Fruit fly (Drosophila melanogaster) whole organism, prepupa: ENCODE data around the gene CG34426.

Experiments
- Blimp-1 ChIP-seq: fragments of 200-800 bp; sonication (Bioruptor generic); optimal IDR thresholded peaks from 3 replicates; lab custom pipeline; 2017; ENCODE audit warnings: missing biosample characterization, missing genetic modification characterization, mild to moderate bottlenecking, moderate library complexity, missing genetic modification reagents
- CG10669 ChIP-seq: fragments of 200-800 bp; sonication (Bioruptor generic); optimal IDR thresholded peaks from 3 replicates; lab custom pipeline; 2018; ENCODE audit warnings: missing biosample characterization, mild to moderate bottlenecking, missing genetic modification characterization, moderate library complexity
- CG11294 ChIP-seq: fragments of 200-800 bp; sonication (Bioruptor generic); IDR thresholded peaks from 2 replicates; pipeline ENCODE4 v1.3.6; 2022; ENCODE audit warnings: missing biosample characterization, missing genetic modification characterization
- CG11762 ChIP-seq: fragments of 200-800 bp; sonication (Bioruptor generic); optimal IDR thresholded peaks from 3 replicates; lab custom pipeline; 2016; ENCODE audit warnings: missing biosample characterization, missing genetic modification characterization; ENCODE audit not compliant: insufficient read depth
- CG15336 ChIP-seq: fragments of 200-800 bp; sonication (Bioruptor generic); IDR thresholded peaks from 2 replicates; pipeline ENCODE4 v1.3.6; 2022; ENCODE audit warnings: missing biosample characterization, missing genetic modification characterization
- CG1621 ChIP-seq: fragments of 200-800 bp; sonication (Bioruptor generic); optimal IDR thresholded peaks from 3 replicates; lab custom pipeline; 2018; ENCODE audit warnings: missing biosample characterization, mild to moderate bottlenecking, missing genetic modification characterization
- CG3032 ChIP-seq: fragments of 200-800 bp; optimal IDR thresholded peaks from 2 replicates; lab custom pipeline; 2019; ENCODE audit warnings: missing biosample characterization, mild to moderate bottlenecking, missing genetic modification characterization, moderate library complexity
- CG32006 ChIP-seq: fragments of 200-800 bp; sonication (Bioruptor generic); optimal IDR thresholded peaks from 3 replicates; lab custom pipeline; 2017; ENCODE audit warnings: missing biosample characterization, mild to moderate bottlenecking, missing genetic modification characterization
- CG34406 ChIP-seq: fragments of 200-800 bp; sonication (Bioruptor generic); optimal IDR thresholded peaks from 3 replicates; lab custom pipeline; 2016; ENCODE audit warnings: missing biosample characterization, missing genetic modification characterization
- CG4318 ChIP-seq: fragments of 200-800 bp; sonication (Bioruptor generic); optimal IDR thresholded peaks from 3 replicates; lab custom pipeline; 2017; ENCODE audit warnings: missing biosample characterization, mild to moderate bottlenecking, missing genetic modification characterization
- CG6163 ChIP-seq: fragments of 200-800 bp; sonication (Bioruptor generic); IDR thresholded peaks from 3 replicates; pipeline ENCODE4 v1.3.6; 2022; ENCODE audit warnings: missing biosample characterization, missing genetic modification characterization
- CG6276 ChIP-seq: fragments of 200-800 bp; sonication (Bioruptor generic); optimal IDR thresholded peaks from 2 replicates; lab custom pipeline; 2017; ENCODE audit warnings: missing biosample characterization, mild to moderate bottlenecking, missing genetic modification characterization
- CG6792 ChIP-seq: fragments of 200-800 bp; sonication (Bioruptor generic); optimal IDR thresholded peaks from 3 replicates; lab custom pipeline; 2016; ENCODE audit warnings: missing biosample characterization, missing genetic modification characterization
- CG6808 ChIP-seq: fragments of 200-800 bp; sonication (Bioruptor generic); optimal IDR thresholded peaks from 3 replicates; lab custom pipeline; 2017; ENCODE audit warnings: missing biosample characterization, missing genetic modification characterization, mild to moderate bottlenecking, moderate library complexity, missing genetic modification reagents
- CG6854 ChIP-seq: fragments of 200-800 bp; sonication (Bioruptor generic); optimal IDR thresholded peaks from 2 replicates; lab custom pipeline; 2017; ENCODE audit warnings: missing biosample characterization, mild to moderate bottlenecking, missing genetic modification characterization
- CG7368 ChIP-seq: fragments of 200-800 bp; sonication (Bioruptor generic); optimal IDR thresholded peaks from 3 replicates; lab custom pipeline; 2016; ENCODE audit warnings: missing biosample characterization, missing genetic modification characterization
- CG8632 ChIP-seq: fragments of 200-800 bp; sonication (Bioruptor generic); optimal IDR thresholded peaks from 3 replicates; lab custom pipeline; 2016; ENCODE audit warnings: missing biosample characterization, missing genetic modification characterization
- CG9139 ChIP-seq: fragments of 200-800 bp; sonication (Bioruptor generic); optimal IDR thresholded peaks from 3 replicates; lab custom pipeline; 2017; ENCODE audit warnings: missing biosample characterization, mild to moderate bottlenecking, missing genetic modification characterization
- Eip75B ChIP-seq: fragments of 200-800 bp; sonication (Bioruptor generic); optimal IDR thresholded peaks from 3 replicates; lab custom pipeline; 2016; ENCODE audit warnings: missing biosample characterization, missing genetic modification characterization
- Eip78C ChIP-seq: fragments of 200-800 bp; sonication (Bioruptor generic); peaks from one replicate; lab custom pipeline; 2016; ENCODE audit warnings: missing biosample characterization, missing genetic modification characterization
- Eip93F ChIP-seq: fragments of 200-800 bp; sonication (Bioruptor generic); optimal IDR thresholded peaks from 2 replicates; lab custom pipeline; 2016; ENCODE audit warnings: missing biosample characterization, mild to moderate bottlenecking, missing genetic modification characterization
- Ets96B ChIP-seq: fragments of 200-800 bp; optimal IDR thresholded peaks from 2 replicates; lab custom pipeline; 2019; ENCODE audit warnings: missing biosample characterization, mild to moderate bottlenecking, missing genetic modification characterization, moderate library complexity
- Gug ChIP-seq: fragments of 200-800 bp; sonication (Bioruptor generic); IDR thresholded peaks from 2 replicates; pipeline ENCODE4 v1.3.6; 2022; ENCODE audit warnings: missing biosample characterization, missing genetic modification characterization
- Hr38 ChIP-seq: sonication (Bioruptor generic); optimal IDR thresholded peaks from 2 replicates; lab custom pipeline; 2016; ENCODE audit warnings: missing biosample characterization, missing genetic modification characterization
- Hr39 ChIP-seq: fragments of 200-800 bp; sonication (Bioruptor generic); optimal IDR thresholded peaks from 2 replicates; lab custom pipeline; 2016; ENCODE audit warnings: missing biosample characterization, missing genetic modification characterization
- Met ChIP-seq: fragments of 200-800 bp; sonication (Bioruptor generic); optimal IDR thresholded peaks from 3 replicates; lab custom pipeline; 2016; ENCODE audit warnings: missing biosample characterization, missing genetic modification characterization
- OdsH ChIP-seq: fragments of 200-800 bp; sonication (Bioruptor generic); optimal IDR thresholded peaks from 3 replicates; lab custom pipeline; 2016; ENCODE audit warnings: missing biosample characterization, missing genetic modification characterization
- Smox ChIP-seq: fragments of 200-800 bp; sonication (Bioruptor generic); optimal IDR thresholded peaks from 3 replicates; lab custom pipeline; 2016; ENCODE audit warnings: missing biosample characterization, missing genetic modification characterization
- Sox102F ChIP-seq: fragments of 200-800 bp; sonication (Bioruptor generic); optimal IDR thresholded peaks from 2 replicates; lab custom pipeline; 2016; ENCODE audit warnings: missing biosample characterization, mild to moderate bottlenecking, missing genetic modification characterization
- Sox14 ChIP-seq: fragments of 200-800 bp; sonication (Bioruptor generic); optimal IDR thresholded peaks from 3 replicates; lab custom pipeline; 2016; ENCODE audit warnings: missing biosample characterization, missing genetic modification characterization
- Sox15 ChIP-seq: fragments of 200-800 bp; sonication (Bioruptor generic); optimal IDR thresholded peaks from 3 replicates; lab custom pipeline; 2016; ENCODE audit warnings: missing biosample characterization, missing genetic modification characterization
- acj6 ChIP-seq: fragments of 200-800 bp; sonication (Bioruptor generic); optimal IDR thresholded peaks from 3 replicates; lab custom pipeline; 2016; ENCODE audit warnings: missing biosample characterization, missing genetic modification characterization
- dac ChIP-seq: fragments of 200-800 bp; sonication (Bioruptor generic); optimal IDR thresholded peaks from 2 replicates; lab custom pipeline; 2017; ENCODE audit warnings: missing biosample characterization, mild to moderate bottlenecking, missing genetic modification characterization
- dsx ChIP-seq: fragments of 200-800 bp; optimal IDR thresholded peaks from 3 replicates; lab custom pipeline; 2019; ENCODE audit warnings: missing biosample characterization, mild to moderate bottlenecking, missing genetic modification characterization, moderate library complexity; ENCODE audit not compliant: poor library complexity, severe bottlenecking
- eg ChIP-seq: fragments of 200-800 bp; sonication (Bioruptor generic); IDR thresholded peaks from 3 replicates; pipeline ENCODE4 v1.3.6; 2022; ENCODE audit warnings: missing biosample characterization, missing genetic modification characterization
- esn ChIP-seq: fragments of 200-800 bp; sonication (Bioruptor generic); optimal IDR thresholded peaks from 2 replicates; lab custom pipeline; 2016; ENCODE audit warnings: missing biosample characterization, mild to moderate bottlenecking, missing genetic modification characterization, moderate library complexity
- fd59A ChIP-seq: fragments of 200-800 bp; sonication (Bioruptor generic); optimal IDR thresholded peaks from 2 replicates; lab custom pipeline; 2017; ENCODE audit warnings: missing biosample characterization, mild to moderate bottlenecking, missing genetic modification characterization, missing genetic modification reagents
- fkh ChIP-seq: fragments of 200-800 bp; sonication (Bioruptor generic); optimal IDR thresholded peaks from 3 replicates; lab custom pipeline; 2017; ENCODE audit warnings: missing biosample characterization, mild to moderate bottlenecking, missing genetic modification characterization, moderate library complexity
- net ChIP-seq: fragments of 200-800 bp; sonication (Bioruptor generic); optimal IDR thresholded peaks from 3 replicates; lab custom pipeline; 2016; ENCODE audit warnings: missing biosample characterization, missing genetic modification characterization
- pdm3 ChIP-seq: fragments of 200-800 bp; sonication (Bioruptor generic); optimal IDR thresholded peaks from 3 replicates; lab custom pipeline; 2016; ENCODE audit warnings: missing biosample characterization, missing genetic modification characterization
- ss ChIP-seq, 2 experiments: fragments of 200-800 bp; sonication (Bioruptor generic); optimal IDR thresholded peaks; 2 replicates in 1 of 2; 3 replicates in 1 of 2; lab custom pipeline; 2017 to 2018; ENCODE audit warnings: mild to moderate bottlenecking in 2 of 2, missing biosample characterization in 2 of 2, missing genetic modification characterization in 2 of 2, moderate library complexity in 1 of 2
- svp ChIP-seq: fragments of 200-800 bp; sonication (Bioruptor generic); peaks from one replicate; lab custom pipeline; 2016; ENCODE audit warnings: missing biosample characterization, missing genetic modification characterization
- vri ChIP-seq: fragments of 200-800 bp; sonication (Bioruptor generic); optimal IDR thresholded peaks from 3 replicates; lab custom pipeline; 2016; ENCODE audit warnings: missing biosample characterization, mild to moderate bottlenecking, missing genetic modification characterization

CG34426 gene

dm6 chr3L:8774974-8775731 lies 27.1 kb upstream of the CG34426 start:
- no peak for TF ChIP-seq CG32006 (GFP tag; lab: Kevin White, UChicago)
- TF ChIP-seq CG4318, result no peak
- TF ChIP-seq Hr38, result no peak
- no peak for TF ChIP-seq CG34406 (GFP tag; lab: Kevin White, UChicago)
- TF ChIP-seq CG6792 (GFP tag; lab: Kevin White, UChicago), result no peak
- peak; percentile 81 for TF ChIP-seq CG6854 (GFP tag; lab: Kevin White, UChicago)
- no peak for TF ChIP-seq Hr39 (GFP tag; lab: Kevin White, UChicago)
- TF ChIP-seq Eip75B (GFP tag; lab: Kevin White, UChicago), result no peak
- TF ChIP-seq esn (GFP tag; lab: Kevin White, UChicago), result no peak
- no peak for TF ChIP-seq Sox102F
- no peak for TF ChIP-seq CG6276 (GFP tag; lab: Kevin White, UChicago)
- no peak for TF ChIP-seq eg (GFP tag; lab: Robert Waterston, UW)
- no peak for TF ChIP-seq Ets96B (tag; lab: Kevin White, UChicago)
- TF ChIP-seq pdm3 (GFP tag; lab: Kevin White, UChicago), result no peak
- TF ChIP-seq fkh (GFP tag; lab: Kevin White, UChicago), result no peak
- TF ChIP-seq CG8632 (GFP tag; lab: Kevin White, UChicago), result peak; percentile 15
- TF ChIP-seq net, result no peak
- no peak for TF ChIP-seq CG15336
- peak; percentile 60 for TF ChIP-seq CG6808 (GFP tag; lab: Kevin White, UChicago)
- no peak for TF ChIP-seq acj6 (GFP tag; lab: Kevin White, UChicago)
- no peak for TF ChIP-seq dac
- no peak for TF ChIP-seq CG11762 (GFP tag; lab: Kevin White, UChicago)
- TF ChIP-seq Eip78C (GFP tag; lab: Kevin White, UChicago), result peak; percentile 73
- TF ChIP-seq CG6163 (GFP tag; lab: Robert Waterston, UW), result no peak
- TF ChIP-seq Gug (GFP tag; lab: Robert Waterston, UW), result no peak
- peak; percentile 11 for TF ChIP-seq CG10669 (GFP tag; lab: Kevin White, UChicago)
- TF ChIP-seq Eip93F (GFP tag; lab: Kevin White, UChicago), result no peak
- no peak for TF ChIP-seq Sox15 (GFP tag; lab: Kevin White, UChicago)
- peak; percentile 52 to 73 for TF ChIP-seq ss (GFP tag; optimal IDR thresholded peaks at IDR 0.05; lab: Kevin White, UChicago)
- TF ChIP-seq dsx, result no peak
- TF ChIP-seq svp (GFP tag; lab: Kevin White, UChicago), result peak; percentile 14
- no peak for TF ChIP-seq Smox
- TF ChIP-seq CG3032 (tag; lab: Kevin White, UChicago), result no peak
- peak; percentile 70 for TF ChIP-seq CG9139
- TF ChIP-seq vri, result peak; percentile 38
- peak; percentile 32 for TF ChIP-seq Sox14 (GFP tag; lab: Kevin White, UChicago)
- peak; percentile 99 for TF ChIP-seq Blimp-1 (GFP tag; lab: Kevin White, UChicago)
- TF ChIP-seq CG1621, result peak; percentile 37
- no peak for TF ChIP-seq CG11294 (GFP tag; lab: Robert Waterston, UW)
- TF ChIP-seq fd59A (GFP tag; lab: Kevin White, UChicago), result no peak
- peak; percentile 27 for TF ChIP-seq Met
- TF ChIP-seq OdsH (GFP tag; lab: Kevin White, UChicago), result no peak
- no peak for TF ChIP-seq CG7368 (GFP tag; lab: Kevin White, UChicago)
